Fruit fly (Drosophila melanogaster) whole organism, pupa: ENCODE data around the gene capu.

ENCODE experiments used
- CG34367 ChIP-seq: fragments of 200-800 bp; sonication (Bioruptor generic); optimal IDR thresholded peaks from 2 replicates; lab custom pipeline; 2018; ENCODE audit warnings: missing biosample characterization, mild to moderate bottlenecking, missing genetic modification characterization
- CG4496 ChIP-seq: fragments of 200-800 bp; sonication (Bioruptor generic); IDR thresholded peaks from 3 replicates; pipeline ENCODE4 v1.3.6; 2022; ENCODE audit warnings: missing biosample characterization, missing genetic modification characterization
- EcR ChIP-seq: fragments of 200-800 bp; sonication (Bioruptor generic); optimal IDR thresholded peaks from 3 replicates; lab custom pipeline; 2019; ENCODE audit warnings: missing biosample characterization, missing genetic modification characterization, mild to moderate bottlenecking, moderate library complexity, missing genetic modification reagents

DNA sequence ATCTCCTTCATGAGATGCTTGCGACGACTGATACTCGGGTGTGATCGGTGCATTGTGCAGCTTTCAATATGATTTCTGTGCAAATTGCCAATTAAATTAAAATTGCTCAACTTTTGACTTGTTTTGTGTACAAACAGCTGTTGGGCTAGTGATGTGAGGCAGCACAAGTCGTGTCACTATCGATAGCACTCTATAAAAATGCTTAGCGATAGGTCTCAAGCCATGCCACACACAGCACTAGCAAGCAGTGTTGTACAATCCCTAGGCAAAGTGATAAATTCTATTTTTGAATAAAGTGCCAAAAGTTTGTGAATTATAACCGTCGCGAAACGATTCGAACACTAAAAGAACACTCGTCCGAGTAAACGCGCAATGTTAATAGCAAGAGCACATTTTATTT is 30.4 kb downstream of the capu start, which contains the start of gene CG31957:
- no peak for TF ChIP-seq EcR (GFP tag; lab: Kevin White, UChicago)
- 0 out of 3 replicates have a peak, but pooled peaks have one; percentile 9 for TF ChIP-seq CG4496 (GFP tag; lab: Robert Waterston, UW)
- no peak for TF ChIP-seq CG34367 (tag; lab: Kevin White, UChicago)
